Worm (Caenorhabditis elegans) whole organism, midembryonic: ENCODE measurements around the gene C14B1.3.

Experiments
- T22C8.4 ChIP-seq: fragments of 200-800 bp; sonication (Bioruptor generic); IDR thresholded peaks from 2 replicates; pipeline ENCODE4 v1.3.6; 2022; ENCODE audit warnings: missing genetic modification characterization, missing compliant biosample characterization
- flt-1 ChIP-seq: fragments of 200-800 bp; sonication (Bioruptor generic); IDR thresholded peaks from 2 replicates; pipeline ENCODE4 v1.3.6; 2022; ENCODE audit warnings: missing genetic modification characterization, missing compliant biosample characterization
- klf-2 ChIP-seq: fragments of 200-800 bp; sonication (Bioruptor generic); conservative IDR thresholded peaks from 2 replicates; pipeline ENCODE4 v1.3.6; 2022; ENCODE audit warnings: missing genetic modification reagents, missing genetic modification characterization, missing compliant biosample characterization
- med-1 ChIP-seq: sonication (generic microtip); optimal IDR thresholded peaks from 2 replicates; lab custom pipeline; 2017; ENCODE audit warnings: missing genetic modification characterization, mild to moderate bottlenecking, missing compliant biosample characterization, antibody characterized with exemption, missing genetic modification reagents; ENCODE audit not compliant: insufficient read depth

ce11 chrIII:3699275-3699674 lies 4.1 kb upstream of the C14B1.3 start, which contains the start of gene cyn-9:
- no peak for TF ChIP-seq flt-1 (GFP tag; lab: Robert Waterston, UW)
- TF ChIP-seq med-1 (GFP tag; lab: Kevin White, UChicago): no peak
- no peak for TF ChIP-seq T22C8.4 (GFP tag; lab: Robert Waterston, UW)
- TF ChIP-seq klf-2: no peak
